Worm (Caenorhabditis elegans) whole organism, late embryonic: Measurements from ENCODE around the gene clec-139.

Source experiments
- C08G9.2 ChIP-seq: sonication (generic microtip); optimal IDR thresholded peaks from 2 replicates; lab custom pipeline; 2016; ENCODE audit warnings: mild to moderate bottlenecking, missing genetic modification characterization, moderate library complexity, missing compliant biosample characterization
- F13H6.1 ChIP-seq: sonication (generic microtip); optimal IDR thresholded peaks from 2 replicates; lab custom pipeline; 2016; ENCODE audit warnings: missing genetic modification characterization, missing compliant biosample characterization
- K02D7.2 ChIP-seq: sonication (generic microtip); optimal IDR thresholded peaks from 2 replicates; lab custom pipeline; 2017; ENCODE audit warnings: mild to moderate bottlenecking, missing genetic modification characterization, missing compliant biosample characterization
- K09A11.1 ChIP-seq: sonication (generic microtip); optimal IDR thresholded peaks from 2 replicates; lab custom pipeline; 2017; ENCODE audit warnings: antibody characterized with exemption, mild to moderate bottlenecking, missing genetic modification characterization, missing compliant biosample characterization; ENCODE audit not compliant: insufficient read depth
- T23F11.4 ChIP-seq: fragments of 200-800 bp; sonication (Bioruptor generic); optimal IDR thresholded peaks from 2 replicates; lab custom pipeline; 2018; ENCODE audit warnings: mild to moderate bottlenecking, missing genetic modification characterization, missing compliant biosample characterization
- ahr-1 ChIP-seq: sonication (generic microtip); optimal IDR thresholded peaks from 2 replicates; lab custom pipeline; 2016; ENCODE audit warnings: missing genetic modification characterization, missing compliant biosample characterization
- ama-1 ChIP-seq: fragments of 150-350 bp; optimal IDR thresholded peaks from 2 replicates; lab custom pipeline; 2014
- ceh-14 ChIP-seq: sonication (generic microtip); optimal IDR thresholded peaks from 2 replicates; lab custom pipeline; 2016; ENCODE audit warnings: missing genotype, missing genetic modification characterization, missing compliant biosample characterization
- ceh-18 ChIP-seq: sonication (generic microtip); optimal IDR thresholded peaks from 2 replicates; lab custom pipeline; 2016; ENCODE audit warnings: missing genetic modification characterization, missing compliant biosample characterization
- ceh-2 ChIP-seq: sonication (generic microtip); optimal IDR thresholded peaks from 2 replicates; lab custom pipeline; 2016; ENCODE audit warnings: missing genotype, missing genetic modification characterization, missing compliant biosample characterization
- ceh-31 ChIP-seq: sonication (generic microtip); optimal IDR thresholded peaks from 2 replicates; lab custom pipeline; 2016; ENCODE audit warnings: missing genetic modification characterization, missing compliant biosample characterization
- ceh-34 ChIP-seq: sonication (generic microtip); optimal IDR thresholded peaks from 2 replicates; lab custom pipeline; 2016; ENCODE audit warnings: mild to moderate bottlenecking, missing genetic modification characterization, missing compliant biosample characterization
- ceh-6 ChIP-seq: fragments of 200-800 bp; sonication (Bioruptor generic); optimal IDR thresholded peaks from 2 replicates; lab custom pipeline; 2018; ENCODE audit warnings: mild to moderate bottlenecking, missing genetic modification characterization, missing compliant biosample characterization
- elt-2 ChIP-seq: sonication (generic microtip); optimal IDR thresholded peaks from 2 replicates; lab custom pipeline; 2016; ENCODE audit warnings: missing genetic modification reagents, missing genetic modification characterization, missing compliant biosample characterization
- elt-4 ChIP-seq: sonication (generic microtip); optimal IDR thresholded peaks from 2 replicates; lab custom pipeline; 2016; ENCODE audit warnings: missing genetic modification characterization, missing compliant biosample characterization
- ets-4 ChIP-seq: sonication (generic microtip); optimal IDR thresholded peaks from 2 replicates; lab custom pipeline; 2016; ENCODE audit warnings: missing genetic modification characterization, missing compliant biosample characterization
- eyg-1 ChIP-seq: sonication (generic microtip); optimal IDR thresholded peaks from 2 replicates; lab custom pipeline; 2016; ENCODE audit warnings: missing genotype, missing genetic modification characterization, missing compliant biosample characterization
- fax-1 ChIP-seq: sonication (generic microtip); optimal IDR thresholded peaks from 2 replicates; lab custom pipeline; 2016; ENCODE audit warnings: missing genotype, missing genetic modification characterization, missing compliant biosample characterization
- fkh-10 ChIP-seq: fragments of 150-350 bp; optimal IDR thresholded peaks from 2 replicates; lab custom pipeline; 2014; ENCODE audit warnings: missing biosample characterization, missing genetic modification reagents, missing genetic modification characterization
- fkh-6 ChIP-seq: sonication (generic microtip); optimal IDR thresholded peaks from 2 replicates; lab custom pipeline; 2016; ENCODE audit warnings: missing genetic modification characterization, missing compliant biosample characterization
- hlh-15 ChIP-seq: sonication (generic microtip); optimal IDR thresholded peaks from 2 replicates; lab custom pipeline; 2016; ENCODE audit warnings: missing genetic modification characterization, missing compliant biosample characterization
- hlh-8 ChIP-seq: sonication (generic microtip); optimal IDR thresholded peaks from 2 replicates; lab custom pipeline; 2016; ENCODE audit warnings: missing genotype, missing genetic modification characterization, missing compliant biosample characterization
- lim-6 ChIP-seq: sonication (generic microtip); optimal IDR thresholded peaks from 2 replicates; lab custom pipeline; 2016; ENCODE audit warnings: missing genetic modification characterization, missing compliant biosample characterization
- mec-3 ChIP-seq: sonication (generic microtip); optimal IDR thresholded peaks from 2 replicates; lab custom pipeline; 2016; ENCODE audit warnings: borderline replicate concordance, missing genetic modification characterization, missing compliant biosample characterization
- nfya-1 ChIP-seq: sonication (generic microtip); optimal IDR thresholded peaks from 2 replicates; lab custom pipeline; 2017; ENCODE audit warnings: missing genetic modification characterization, mild to moderate bottlenecking, missing compliant biosample characterization, antibody characterized with exemption, moderate library complexity
- nhr-11 ChIP-seq: fragments of 150-350 bp; optimal IDR thresholded peaks from 2 replicates; lab custom pipeline; 2014; ENCODE audit warnings: missing biosample characterization, missing genetic modification characterization
- npax-4 ChIP-seq: sonication (generic microtip); optimal IDR thresholded peaks from 2 replicates; lab custom pipeline; 2016; ENCODE audit warnings: missing genetic modification characterization, missing compliant biosample characterization
- pat-9 ChIP-seq: fragments of 200-800 bp; sonication (Bioruptor generic); optimal IDR thresholded peaks from 2 replicates; lab custom pipeline; 2018; ENCODE audit warnings: mild to moderate bottlenecking, missing genetic modification characterization, moderate library complexity, missing compliant biosample characterization
- pha-4 ChIP-seq: fragments of 150-350 bp; optimal IDR thresholded peaks from 2 replicates; lab custom pipeline; 2018; ENCODE audit warnings: missing biosample characterization, missing genetic modification reagents, missing genetic modification characterization
- pqm-1 ChIP-seq: sonication (generic microtip); optimal IDR thresholded peaks from 2 replicates; lab custom pipeline; 2016; ENCODE audit warnings: missing genetic modification characterization, missing compliant biosample characterization
- ref-2 ChIP-seq: sonication (generic microtip); optimal IDR thresholded peaks from 2 replicates; lab custom pipeline; 2016; ENCODE audit warnings: missing genetic modification characterization, missing compliant biosample characterization
- rnt-1 ChIP-seq: sonication (generic microtip); optimal IDR thresholded peaks from 2 replicates; lab custom pipeline; 2016; ENCODE audit warnings: missing genetic modification characterization, missing compliant biosample characterization
- sdc-2 ChIP-seq: sonication (generic microtip); optimal IDR thresholded peaks from 2 replicates; lab custom pipeline; 2016; ENCODE audit warnings: missing genotype, missing genetic modification characterization, missing compliant biosample characterization
- tbx-2 ChIP-seq: sonication (generic microtip); optimal IDR thresholded peaks from 2 replicates; lab custom pipeline; 2016; ENCODE audit warnings: missing genetic modification characterization, missing compliant biosample characterization
- tbx-7 ChIP-seq: sonication (generic microtip); optimal IDR thresholded peaks from 2 replicates; lab custom pipeline; 2016; ENCODE audit warnings: missing genotype, missing genetic modification characterization, missing compliant biosample characterization
- ttx-3 ChIP-seq: sonication (generic microtip); optimal IDR thresholded peaks from 2 replicates; lab custom pipeline; 2016; ENCODE audit warnings: missing genetic modification reagents, missing genetic modification characterization, missing compliant biosample characterization
- unc-3 ChIP-seq, 2 experiments: fragments of 200-800 bp in 1 of 2; sonication (Bioruptor generic) in 1 of 2; sonication (generic microtip) in 1 of 2; conservative IDR thresholded peaks in 1 of 2; optimal IDR thresholded peaks in 1 of 2; 2 replicates each; pipeline versions ENCODE4 v1.3.6 to Lab custom; 2016 to 2022; ENCODE audit warnings: missing compliant biosample characterization in 2 of 2, missing genetic modification characterization in 2 of 2, missing genetic modification reagents in 1 of 2
- zip-5 ChIP-seq: sonication (generic microtip); optimal IDR thresholded peaks from 2 replicates; lab custom pipeline; 2016; ENCODE audit warnings: missing genetic modification characterization, missing compliant biosample characterization

Gene clec-139

ce11 chrII:4603035-4603434 is 18.5 kb downstream of the clec-139 start, which contains the start of gene F35D11.4:
TSS of gene F35D11.4 (plus strand) at chrII:4603427.
- TF ChIP-seq K09A11.1 (no peak), unc-3 (GFP tag; conservative IDR thresholded peaks at IDR 0.05; lab: Robert Waterston, UW) (no peak), unc-3 (tag; optimal IDR thresholded peaks at IDR 0.05; lab: Kevin White, UChicago) (no peak), pqm-1 (tag; lab: Kevin White, UChicago) (peak; percentile 37), npax-4 (tag; lab: Kevin White, UChicago) (no peak), tbx-7 (tag; lab: Kevin White, UChicago) (peak; percentile 87), F13H6.1 (peak; percentile 5), mec-3 (tag; lab: Kevin White, UChicago) (no peak), fkh-6 (tag; lab: Kevin White, UChicago) (peak; percentile 22), ceh-34 (tag; lab: Kevin White, UChicago) (peak; percentile 16), ahr-1 (peak; percentile 26), lim-6 (peak; percentile 5), ttx-3 (tag; lab: Kevin White, UChicago) (peak; percentile 10), sdc-2 (tag; lab: Kevin White, UChicago) (no peak), hlh-8 (tag; lab: Kevin White, UChicago) (peak; percentile 85), elt-2 (tag; lab: Kevin White, UChicago) (peak; percentile 76), C08G9.2 (tag; lab: Kevin White, UChicago) (peak; percentile 92), ama-1 (lab: Kevin White, UChicago) (no peak), ref-2 (peak; percentile 83), ceh-2 (tag; lab: Kevin White, UChicago) (peak; percentile 89), ets-4 (tag; lab: Kevin White, UChicago) (peak; percentile 88), zip-5 (tag; lab: Kevin White, UChicago) (peak; percentile 79), fax-1 (tag; lab: Kevin White, UChicago) (peak; percentile 50), nhr-11 (no peak), ceh-31 (tag; lab: Kevin White, UChicago) (peak; percentile 94), eyg-1 (tag; lab: Kevin White, UChicago) (no peak), nfya-1 (peak; percentile 1), tbx-2 (tag; lab: Kevin White, UChicago) (peak; percentile 87), ceh-14 (peak; percentile 49), pha-4 (no peak), rnt-1 (tag; lab: Kevin White, UChicago) (peak; percentile 55)

ce11 chrII:4602533-4602932 is 19.0 kb downstream of the clec-139 start, which contains the start of gene coa-3:
TSS of gene coa-3 (minus strand) at chrII:4602633.
- TF ChIP-seq fax-1 (tag; lab: Kevin White, UChicago) (no peak), pat-9 (tag; lab: Kevin White, UChicago) (no peak), ceh-18 (tag; lab: Kevin White, UChicago) (no peak), T23F11.4 (no peak)

ce11 chrII:4601256-4601655 is 20.3 kb downstream of the clec-139 start, which contains the start of gene ipla-1:
TSS of gene ipla-1 (minus strand) at chrII:4601356.
- TF ChIP-seq fax-1 (tag; lab: Kevin White, UChicago): no peak
- no peak for TF ChIP-seq fkh-10 (GFP tag; lab: Kevin White, UChicago)

- TF ChIP-seq ahr-1 (no peak), pqm-1 (tag; lab: Kevin White, UChicago) (no peak), K02D7.2 (no peak), nfya-1 (peak; percentile 84), elt-4 (tag; lab: Kevin White, UChicago) (no peak), hlh-15 (tag; lab: Kevin White, UChicago) (no peak), ttx-3 (tag; lab: Kevin White, UChicago) (no peak), ceh-6 (GFP tag; lab: Kevin White, UChicago) (no peak)
These were observed 20.7 kb downstream of the clec-139 start for ce11 chrII:4600818-4601217.
